Worm (Caenorhabditis elegans) whole organism, dauer: ENCODE measurements around the gene fipr-6.

ENCODE experiments used
- unc-62 ChIP-seq: sonication (generic microtip); optimal IDR thresholded peaks from 2 replicates; lab custom pipeline; 2017; ENCODE audit warnings: missing biosample characterization, missing genetic modification reagents, missing genetic modification characterization

Gene fipr-6

DNA sequence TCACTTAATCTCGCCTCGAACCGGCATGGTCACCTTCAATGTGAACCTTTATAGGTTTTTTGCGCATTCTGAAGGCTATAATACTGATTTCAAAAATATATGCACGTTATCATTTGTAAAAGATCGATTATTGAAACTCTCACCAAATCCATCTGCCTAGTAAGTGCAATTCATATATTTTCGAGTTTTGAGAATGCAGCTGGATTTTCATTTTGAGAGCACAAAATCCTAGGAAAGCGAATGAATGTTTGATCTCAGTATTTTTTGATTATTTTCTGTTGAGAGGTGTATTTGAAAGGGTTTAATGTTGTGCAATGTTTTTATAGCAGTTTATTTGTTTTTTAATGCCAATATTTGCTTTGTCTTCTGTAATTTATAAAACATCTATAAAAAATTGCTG is 45.0 kb downstream of the fipr-6 start:
- TF ChIP-seq unc-62 (GFP tag; lab: Kevin White, UChicago), result no peak

- TF ChIP-seq unc-62 (GFP tag; lab: Kevin White, UChicago), result no peak
Observed at ce11 chrV:10277579-10277978, 46.5 kb downstream of the fipr-6 start, which contains the start of gene lys-1. TSS of gene lys-1 (plus strand) at chrV:10277904.

- no peak for TF ChIP-seq unc-62 (GFP tag; lab: Kevin White, UChicago)
Observed at ce11 chrV:10280112-10280511, 49.1 kb downstream of the fipr-6 start.
